Fruit fly (Drosophila melanogaster) whole organism, embryonic: ENCODE data around the gene DENR.

ENCODE experiments used
- Abd-B ChIP-seq: fragments of 200-800 bp; sonication (Bioruptor generic); optimal IDR thresholded peaks from 2 replicates; lab custom pipeline; 2018; ENCODE audit warnings: missing biosample characterization, mild to moderate bottlenecking, missing genetic modification characterization, moderate library complexity
- BtbVII ChIP-seq: fragments of 200-800 bp; sonication (Bioruptor generic); optimal IDR thresholded peaks from 3 replicates; lab custom pipeline; 2017; ENCODE audit warnings: missing biosample characterization, mild to moderate bottlenecking, missing genetic modification characterization
- CG10147 ChIP-seq: fragments of 200-800 bp; sonication (Bioruptor generic); optimal IDR thresholded peaks from 2 replicates; lab custom pipeline; 2019; ENCODE audit warnings: missing biosample characterization, mild to moderate bottlenecking, missing genetic modification characterization, moderate library complexity
- CG10366 ChIP-seq: fragments of 200-800 bp; sonication (Bioruptor generic); IDR thresholded peaks from 2 replicates; pipeline ENCODE4 v1.3.6; 2022; ENCODE audit warnings: missing biosample characterization, missing genetic modification characterization
- CG10431 ChIP-seq: fragments of 200-800 bp; sonication (Bioruptor generic); optimal IDR thresholded peaks from 3 replicates; lab custom pipeline; 2018; ENCODE audit warnings: missing biosample characterization, mild to moderate bottlenecking, missing genetic modification characterization
- CG10565 ChIP-seq: fragments of 200-800 bp; sonication (Bioruptor generic); optimal IDR thresholded peaks from 3 replicates; lab custom pipeline; 2016; ENCODE audit warnings: missing biosample characterization, mild to moderate bottlenecking, missing genetic modification characterization
- CG11695 ChIP-seq: fragments of 200-800 bp; sonication (Bioruptor generic); IDR thresholded peaks from 3 replicates; pipeline ENCODE4 v1.3.6; 2022; ENCODE audit warnings: missing biosample characterization, missing genetic modification characterization
- CG12071 ChIP-seq: fragments of 200-800 bp; sonication (Bioruptor generic); optimal IDR thresholded peaks from 3 replicates; lab custom pipeline; 2018; ENCODE audit warnings: missing biosample characterization, mild to moderate bottlenecking, missing genetic modification characterization
- CG12744 ChIP-seq: fragments of 200-800 bp; sonication (Bioruptor generic); optimal IDR thresholded peaks from 2 replicates; lab custom pipeline; 2016; ENCODE audit warnings: missing biosample characterization, missing genetic modification characterization
- CG14965 ChIP-seq: fragments of 200-800 bp; sonication (Bioruptor generic); optimal IDR thresholded peaks from 2 replicates; lab custom pipeline; 2016; ENCODE audit warnings: missing biosample characterization, missing genetic modification characterization, borderline replicate concordance
- CG15269 ChIP-seq: fragments of 200-800 bp; sonication (Bioruptor generic); optimal IDR thresholded peaks from 2 replicates; lab custom pipeline; 2018; ENCODE audit warnings: missing biosample characterization, mild to moderate bottlenecking, missing genetic modification characterization, moderate library complexity
- CG16815 ChIP-seq: fragments of 200-800 bp; sonication (Bioruptor generic); optimal IDR thresholded peaks from 3 replicates; lab custom pipeline; 2017; ENCODE audit warnings: missing biosample characterization, mild to moderate bottlenecking, missing genetic modification characterization
- CG17359 ChIP-seq: fragments of 200-800 bp; sonication (Bioruptor generic); optimal IDR thresholded peaks from 3 replicates; lab custom pipeline; 2018; ENCODE audit warnings: missing biosample characterization, mild to moderate bottlenecking, missing genetic modification characterization, moderate library complexity
- CG2202 ChIP-seq: fragments of 200-800 bp; sonication (Bioruptor generic); optimal IDR thresholded peaks from 2 replicates; lab custom pipeline; 2018; ENCODE audit warnings: missing biosample characterization, mild to moderate bottlenecking, missing genetic modification characterization
- CG30403 ChIP-seq: fragments of 200-800 bp; sonication (Bioruptor generic); optimal IDR thresholded peaks from 3 replicates; lab custom pipeline; 2016; ENCODE audit warnings: missing biosample characterization, missing genetic modification characterization
- CG30431 ChIP-seq: fragments of 200-800 bp; sonication (Bioruptor generic); optimal IDR thresholded peaks from 2 replicates; lab custom pipeline; 2017; ENCODE audit warnings: missing biosample characterization, missing genetic modification characterization
- CG31388 ChIP-seq: fragments of 200-800 bp; sonication (Bioruptor generic); optimal IDR thresholded peaks from 2 replicates; lab custom pipeline; 2016; ENCODE audit warnings: missing biosample characterization, missing genetic modification characterization
- CG34376 ChIP-seq: fragments of 200-800 bp; sonication (Bioruptor generic); optimal IDR thresholded peaks from 2 replicates; lab custom pipeline; 2018; ENCODE audit warnings: missing biosample characterization, mild to moderate bottlenecking, missing genetic modification characterization
- CG3726 ChIP-seq: fragments of 200-800 bp; sonication (Bioruptor generic); IDR thresholded peaks from 3 replicates; pipeline ENCODE4, ENCODE4 v1.3.6; 2022; ENCODE audit warnings: missing biosample characterization, missing genetic modification characterization
- CG43689 ChIP-seq: fragments of 200-800 bp; sonication (Bioruptor generic); IDR thresholded peaks from 2 replicates; pipeline ENCODE4 v1.3.6; 2022; ENCODE audit warnings: missing biosample characterization, missing genetic modification characterization
- CG4404 ChIP-seq: fragments of 200-800 bp; sonication (Bioruptor generic); IDR thresholded peaks from 2 replicates; pipeline ENCODE4 v1.3.6; 2022; ENCODE audit warnings: missing biosample characterization, missing genetic modification characterization
- CG6654 ChIP-seq: fragments of 200-800 bp; sonication (Bioruptor generic); optimal IDR thresholded peaks from 2 replicates; lab custom pipeline; 2017; ENCODE audit warnings: missing biosample characterization, mild to moderate bottlenecking, missing genetic modification characterization
- CG8089 ChIP-seq: fragments of 200-800 bp; sonication (Bioruptor generic); optimal IDR thresholded peaks from 3 replicates; lab custom pipeline; 2016; ENCODE audit warnings: missing biosample characterization, missing genetic modification characterization
- CG8388 ChIP-seq: fragments of 200-800 bp; sonication (Bioruptor generic); optimal IDR thresholded peaks from 2 replicates; lab custom pipeline; 2019; ENCODE audit warnings: missing biosample characterization, mild to moderate bottlenecking, missing genetic modification characterization, moderate library complexity
- CoRest ChIP-seq: fragments of 200-800 bp; sonication (Bioruptor generic); optimal IDR thresholded peaks from 3 replicates; lab custom pipeline; 2018; ENCODE audit warnings: missing biosample characterization, mild to moderate bottlenecking, missing genetic modification characterization, moderate library complexity
- Fer1 ChIP-seq: fragments of 200-800 bp; sonication (Bioruptor generic); optimal IDR thresholded peaks from 2 replicates; lab custom pipeline; 2017; ENCODE audit warnings: missing biosample characterization, mild to moderate bottlenecking, missing genetic modification characterization
- Hmr ChIP-seq: fragments of 200-800 bp; sonication (Bioruptor generic); optimal IDR thresholded peaks from 3 replicates; lab custom pipeline; 2017; ENCODE audit warnings: mild to moderate bottlenecking, missing biosample characterization, missing genetic modification reagents, missing genetic modification characterization
- Lhr ChIP-seq: fragments of 200-800 bp; sonication (Bioruptor generic); optimal IDR thresholded peaks from 3 replicates; lab custom pipeline; 2017; ENCODE audit warnings: mild to moderate bottlenecking, missing biosample characterization, missing genetic modification reagents, missing genetic modification characterization
- Med ChIP-seq: fragments of 200-800 bp; sonication (Bioruptor generic); peaks from one replicate; lab custom pipeline; 2016; ENCODE audit warnings: missing biosample characterization, missing genetic modification characterization, mild to moderate bottlenecking, inconsistent platforms, moderate library complexity
- Myb ChIP-seq: fragments of 200-800 bp; sonication (Bioruptor generic); optimal IDR thresholded peaks from 2 replicates; lab custom pipeline; 2016; ENCODE audit warnings: missing biosample characterization, missing genetic modification characterization
- Nf-YA ChIP-seq: fragments of 200-800 bp; sonication (Bioruptor generic); IDR thresholded peaks from 2 replicates; pipeline ENCODE4 v1.3.6; 2022; ENCODE audit warnings: missing biosample characterization, missing genetic modification characterization
- Pdp1 ChIP-seq, 2 experiments: fragments of 200-800 bp; sonication (Bioruptor generic); optimal IDR thresholded peaks; 3 replicates each; lab custom pipeline; 2016; ENCODE audit warnings: missing biosample characterization in 2 of 2, missing genetic modification characterization in 2 of 2, mild to moderate bottlenecking in 1 of 2, moderate library complexity in 1 of 2
- Sry-δ ChIP-seq: fragments of 200-800 bp; sonication (Bioruptor generic); optimal IDR thresholded peaks from 2 replicates; lab custom pipeline; 2016; ENCODE audit warnings: missing biosample characterization, missing genetic modification characterization
- al ChIP-seq: fragments of 200-800 bp; sonication (Bioruptor generic); IDR thresholded peaks from 2 replicates; pipeline ENCODE4 v1.3.6; 2022; ENCODE audit warnings: missing biosample characterization, missing genetic modification characterization
- caup ChIP-seq: fragments of 200-800 bp; sonication (Bioruptor generic); optimal IDR thresholded peaks from 3 replicates; lab custom pipeline; 2017; ENCODE audit warnings: missing biosample characterization, mild to moderate bottlenecking, missing genetic modification characterization, moderate library complexity; ENCODE audit not compliant: severe bottlenecking
- croc ChIP-seq: fragments of 200-800 bp; sonication (Bioruptor generic); conservative IDR thresholded peaks from 3 replicates; pipeline ENCODE4 v1.3.6; 2022; ENCODE audit warnings: missing biosample characterization, missing genetic modification characterization
- danr ChIP-seq: fragments of 200-800 bp; sonication (Bioruptor generic); IDR thresholded peaks from 2 replicates; pipeline ENCODE4 v1.3.6; 2022; ENCODE audit warnings: missing biosample characterization, missing genetic modification characterization
- exex ChIP-seq: fragments of 200-800 bp; sonication (Bioruptor generic); optimal IDR thresholded peaks from 4 replicates; lab custom pipeline; 2018; ENCODE audit warnings: missing biosample characterization, mild to moderate bottlenecking, missing genetic modification characterization, moderate library complexity
- ftz-f1 ChIP-seq: fragments of 200-800 bp; sonication (Bioruptor generic); optimal IDR thresholded peaks from 2 replicates; lab custom pipeline; 2016; ENCODE audit warnings: missing biosample characterization, missing genetic modification characterization
- gt ChIP-seq: fragments of 200-800 bp; sonication (Bioruptor generic); IDR thresholded peaks from 2 replicates; pipeline ENCODE4 v1.3.6; 2022; ENCODE audit warnings: missing biosample characterization, missing genetic modification characterization
- jigr1 ChIP-seq: fragments of 200-800 bp; sonication (Bioruptor generic); IDR thresholded peaks from 3 replicates; pipeline ENCODE4 v1.3.6; 2022; ENCODE audit warnings: missing biosample characterization, missing genetic modification characterization
- kni ChIP-seq: fragments of 200-800 bp; sonication (Bioruptor generic); optimal IDR thresholded peaks from 3 replicates; lab custom pipeline; 2017; ENCODE audit warnings: mild to moderate bottlenecking, missing biosample characterization, missing genetic modification reagents, missing genetic modification characterization
- oc ChIP-seq: fragments of 200-800 bp; sonication (Bioruptor generic); optimal IDR thresholded peaks from 2 replicates; lab custom pipeline; 2018; ENCODE audit warnings: missing biosample characterization, mild to moderate bottlenecking, missing genetic modification characterization, moderate library complexity
- org-1 ChIP-seq: fragments of 200-800 bp; sonication (Bioruptor generic); optimal IDR thresholded peaks from 2 replicates; lab custom pipeline; 2017; ENCODE audit warnings: missing biosample characterization, missing genetic modification characterization
- pzg ChIP-seq: fragments of 200-800 bp; sonication (Bioruptor generic); optimal IDR thresholded peaks from 3 replicates; lab custom pipeline; 2018; ENCODE audit warnings: missing biosample characterization, mild to moderate bottlenecking, missing genetic modification characterization, moderate library complexity
- shn ChIP-seq: fragments of 200-800 bp; sonication (Bioruptor generic); optimal IDR thresholded peaks from 3 replicates; lab custom pipeline; 2016; ENCODE audit warnings: missing biosample characterization, missing genetic modification characterization
- tio ChIP-seq: fragments of 200-800 bp; sonication (Bioruptor generic); optimal IDR thresholded peaks from 2 replicates; lab custom pipeline; 2017; ENCODE audit warnings: missing biosample characterization, missing genetic modification characterization, inconsistent platforms
- zen2 ChIP-seq: fragments of 200-800 bp; sonication (Bioruptor generic); IDR thresholded peaks from 3 replicates; pipeline ENCODE4 v1.3.6; 2022; ENCODE audit warnings: missing biosample characterization, missing genetic modification characterization; ENCODE audit not compliant: partially characterized antibody

Gene DENR

DNA sequence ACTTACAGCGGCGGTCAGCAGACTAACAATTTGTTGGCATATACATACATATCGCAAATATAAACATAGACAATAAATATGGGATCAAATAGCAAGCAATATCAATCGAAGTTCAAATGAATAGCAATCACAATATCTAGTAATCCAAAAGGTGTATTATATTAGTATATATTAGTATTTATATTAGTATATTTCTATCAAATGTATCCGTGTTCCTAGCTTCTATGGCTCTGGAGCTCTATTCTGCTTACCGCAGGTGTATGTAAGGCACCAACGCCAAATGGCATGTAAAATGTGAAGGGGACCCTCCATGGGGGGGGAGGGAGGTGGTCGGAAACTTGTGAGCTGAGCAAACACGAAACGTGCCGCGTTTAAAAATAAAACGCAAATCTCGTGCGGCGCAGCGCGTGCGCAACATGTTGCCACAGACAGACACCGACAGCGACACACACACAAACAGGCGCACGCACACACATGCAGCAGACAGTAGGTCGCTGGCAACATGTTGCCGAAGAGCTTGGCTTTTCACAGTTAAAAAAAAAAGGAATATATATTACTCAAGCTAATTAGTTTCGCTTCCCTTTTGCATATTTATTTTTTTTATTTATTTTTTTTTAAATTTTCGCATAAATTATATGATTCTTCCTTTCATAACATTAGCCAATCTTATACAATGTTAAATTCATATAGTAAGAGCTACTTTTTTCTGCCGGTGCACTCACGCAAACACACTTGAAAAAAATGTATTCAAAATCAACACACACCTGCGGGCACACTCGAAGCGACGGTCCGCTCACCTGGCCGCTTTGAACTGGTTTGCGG, 44.3 kb upstream of the DENR start (continued):
- peak; percentile 41 for TF ChIP-seq Abd-B (GFP tag; lab: Kevin White, UChicago)
- TF ChIP-seq CG8388 (GFP tag; lab: Kevin White, UChicago), result peak; percentile 45
- 0 out of 2 replicates have a peak, but pooled peaks have one; percentile 20 for TF ChIP-seq danr (GFP tag; lab: Robert Waterston, UW)
- no peak for TF ChIP-seq ftz-f1
- TF ChIP-seq exex (tag; lab: Kevin White, UChicago), result no peak
- TF ChIP-seq BtbVII, result peak; percentile 42
- TF ChIP-seq CG12744 (GFP tag; lab: Kevin White, UChicago), result no peak
- no peak for TF ChIP-seq tio (GFP tag; lab: Kevin White, UChicago)
- TF ChIP-seq pzg (GFP tag; lab: Kevin White, UChicago), result no peak
- TF ChIP-seq Med (GFP tag; lab: Kevin White, UChicago), result peak; percentile 69
- TF ChIP-seq shn (GFP tag; lab: Kevin White, UChicago), result no peak
- peak; percentile 27 for TF ChIP-seq CG30431
- peak; percentile 68 for TF ChIP-seq CG15269 (tag; lab: Kevin White, UChicago)
- TF ChIP-seq Hmr (GFP tag; lab: Kevin White, UChicago), result peak; percentile 51
- TF ChIP-seq CG6654 (GFP tag; lab: Kevin White, UChicago), result peak; percentile 2
- peak; percentile 50 for TF ChIP-seq CG10147 (GFP tag; lab: Kevin White, UChicago)
- no peak for TF ChIP-seq zen2
- TF ChIP-seq Pdp1 (GFP tag; optimal IDR thresholded peaks at IDR 0.05; lab: Kevin White, UChicago), result peak; percentile 25 to 30
- peak; percentile 31 for TF ChIP-seq CG10431
- no peak for TF ChIP-seq Lhr (GFP tag; lab: Kevin White, UChicago)
- TF ChIP-seq jigr1 (GFP tag; lab: Robert Waterston, UW), result peak; percentile 42; the same call in 2 of the 3 replicates
- TF ChIP-seq CG30403 (GFP tag; lab: Kevin White, UChicago), result peak; percentile 71
- peak; percentile 63 for TF ChIP-seq CG10366 (GFP tag; lab: Robert Waterston, UW)
- peak; percentile 56 for TF ChIP-seq al
- no peak for TF ChIP-seq CG14965
- peak; percentile 44 for TF ChIP-seq caup (GFP tag; lab: Kevin White, UChicago)
- TF ChIP-seq CoRest (tag; lab: Kevin White, UChicago), result peak; percentile 48
- TF ChIP-seq oc (tag; lab: Kevin White, UChicago), result peak; percentile 73
- no peak for TF ChIP-seq CG43689 (GFP tag; lab: Robert Waterston, UW)
- TF ChIP-seq CG10565 (GFP tag; lab: Kevin White, UChicago), result no peak
- peak; percentile 40 for TF ChIP-seq CG12071 (GFP tag; lab: Kevin White, UChicago)
- TF ChIP-seq croc (GFP tag; lab: Robert Waterston, UW), result peak; percentile 53; the same call in 2 of the 3 replicates
- TF ChIP-seq CG34376 (GFP tag; lab: Kevin White, UChicago), result no peak
- TF ChIP-seq CG3726 (GFP tag; lab: Robert Waterston, UW), result peak; percentile 37; the same call in 2 of the 3 replicates
- TF ChIP-seq CG8089 (GFP tag; lab: Kevin White, UChicago), result no peak
- no peak for TF ChIP-seq Sry-δ (GFP tag; lab: Kevin White, UChicago)
- TF ChIP-seq Nf-YA (GFP tag; lab: Robert Waterston, UW), result peak; percentile 62; the same call in 1 of the 2 replicates
- peak; percentile 68 for TF ChIP-seq Fer1
- TF ChIP-seq CG4404 (GFP tag; lab: Robert Waterston, UW), result peak; percentile 37
- no peak for TF ChIP-seq kni
- TF ChIP-seq Myb, result no peak
- TF ChIP-seq org-1 (GFP tag; lab: Kevin White, UChicago), result peak; percentile 19
- TF ChIP-seq CG16815, result no peak
- TF ChIP-seq CG11695, result peak; percentile 74
- TF ChIP-seq CG31388, result no peak
- peak; percentile 3 for TF ChIP-seq CG2202 (tag; lab: Kevin White, UChicago)
- TF ChIP-seq CG17359 (tag; lab: Kevin White, UChicago), result peak; percentile 78
- peak; percentile 44; the same call in 1 of the 2 replicates for TF ChIP-seq gt
